Fruit fly (Drosophila melanogaster) whole organism: ENCODE results near the gene Trf4-1.

Source experiments
- Dll ChIP-seq: fragments of >200 bp; optimal IDR thresholded peaks from 2 replicates; lab custom pipeline; 2017
- usp ChIP-seq: fragments of >200 bp; optimal IDR thresholded peaks from 2 replicates; lab custom pipeline; 2017; ENCODE audit warnings: missing biosample characterization, missing genetic modification characterization, mixed read lengths

- TF ChIP-seq usp (GFP tag; lab: Kevin White, UChicago): no peak
- TF ChIP-seq Dll (lab: Kevin White, UChicago): no peak
Measured at dm6 chrX:8517121-8518024, 42.7 kb upstream of the Trf4-1 start, which contains the start of gene Nrg.
